Fruit fly (Drosophila melanogaster) whole organism, embryonic: ENCODE data around the gene Nf-YA.

Source experiments
- Ada2b ChIP-seq: fragments of 200-800 bp; sonication (Bioruptor generic); IDR thresholded peaks from 2 replicates; pipeline ENCODE4 v1.3.6; 2022; ENCODE audit warnings: missing biosample characterization, missing genetic modification characterization
- Adf1 ChIP-seq: fragments of 200-800 bp; sonication (Bioruptor generic); IDR thresholded peaks from 2 replicates; pipeline ENCODE4 v1.3.6; 2022; ENCODE audit warnings: missing biosample characterization, missing genetic modification characterization
- Bgb ChIP-seq: fragments of 200-800 bp; sonication (Bioruptor generic); IDR thresholded peaks from 2 replicates; pipeline ENCODE4 v1.3.6; 2022; ENCODE audit warnings: missing biosample characterization, missing genetic modification characterization; ENCODE audit not compliant: partially characterized antibody
- CG10274 ChIP-seq: fragments of 200-800 bp; sonication (Bioruptor generic); optimal IDR thresholded peaks from 3 replicates; lab custom pipeline; 2017; ENCODE audit warnings: missing biosample characterization, mild to moderate bottlenecking, missing genetic modification characterization
- CG10654 ChIP-seq: fragments of 200-800 bp; sonication (Bioruptor generic); optimal IDR thresholded peaks from 2 replicates; lab custom pipeline; 2016; ENCODE audit warnings: missing biosample characterization, missing genetic modification characterization
- CG11695 ChIP-seq: fragments of 200-800 bp; sonication (Bioruptor generic); IDR thresholded peaks from 3 replicates; pipeline ENCODE4 v1.3.6; 2022; ENCODE audit warnings: missing biosample characterization, missing genetic modification characterization
- CG12744 ChIP-seq: fragments of 200-800 bp; sonication (Bioruptor generic); optimal IDR thresholded peaks from 2 replicates; lab custom pipeline; 2016; ENCODE audit warnings: missing biosample characterization, missing genetic modification characterization
- CG13296 ChIP-seq: fragments of 200-800 bp; sonication (Bioruptor generic); optimal IDR thresholded peaks from 3 replicates; lab custom pipeline; 2018; ENCODE audit warnings: missing biosample characterization, mild to moderate bottlenecking, missing genetic modification characterization
- CG14965 ChIP-seq: fragments of 200-800 bp; sonication (Bioruptor generic); optimal IDR thresholded peaks from 2 replicates; lab custom pipeline; 2016; ENCODE audit warnings: missing biosample characterization, missing genetic modification characterization, borderline replicate concordance
- CG1647 ChIP-seq: fragments of 200-800 bp; sonication (Bioruptor generic); optimal IDR thresholded peaks from 3 replicates; lab custom pipeline; 2016; ENCODE audit warnings: missing biosample characterization, missing genetic modification characterization
- CG17802 ChIP-seq: fragments of 200-800 bp; sonication (Bioruptor generic); optimal IDR thresholded peaks from 2 replicates; lab custom pipeline; 2018; ENCODE audit warnings: missing biosample characterization, mild to moderate bottlenecking, missing genetic modification characterization, moderate library complexity
- CG1792 ChIP-seq: fragments of 200-800 bp; sonication (Bioruptor generic); optimal IDR thresholded peaks from 2 replicates; lab custom pipeline; 2016; ENCODE audit warnings: missing biosample characterization, missing genetic modification characterization
- CG33213 ChIP-seq: fragments of 200-800 bp; sonication (Bioruptor generic); optimal IDR thresholded peaks from 3 replicates; lab custom pipeline; 2016; ENCODE audit warnings: missing biosample characterization, missing genetic modification characterization
- CG3847 ChIP-seq: fragments of 200-800 bp; sonication (Bioruptor generic); IDR thresholded peaks from 2 replicates; pipeline ENCODE4 v1.3.6; 2022; ENCODE audit warnings: missing biosample characterization, missing genetic modification characterization
- CG6654 ChIP-seq: fragments of 200-800 bp; sonication (Bioruptor generic); optimal IDR thresholded peaks from 2 replicates; lab custom pipeline; 2017; ENCODE audit warnings: missing biosample characterization, mild to moderate bottlenecking, missing genetic modification characterization
- CoRest ChIP-seq: fragments of 200-800 bp; sonication (Bioruptor generic); optimal IDR thresholded peaks from 3 replicates; lab custom pipeline; 2018; ENCODE audit warnings: missing biosample characterization, mild to moderate bottlenecking, missing genetic modification characterization, moderate library complexity
- D ChIP-seq, 2 experiments: fragments of 200-800 bp in 1 of 2; fragments of >200 bp in 1 of 2; sonication (Bioruptor generic) in 1 of 2; optimal IDR thresholded peaks; 2 replicates in 1 of 2; 3 replicates in 1 of 2; lab custom pipeline; 2017; ENCODE audit warnings: mild to moderate bottlenecking in 1 of 2, missing biosample characterization in 1 of 2, missing genetic modification characterization in 1 of 2, missing genetic modification reagents in 1 of 2
- HLH4C ChIP-seq: fragments of 200-800 bp; sonication (Bioruptor generic); IDR thresholded peaks from 3 replicates; pipeline ENCODE4 v1.3.6; 2022; ENCODE audit warnings: missing biosample characterization, missing genetic modification characterization; ENCODE audit not compliant: partially characterized antibody
- Hsf ChIP-seq: fragments of 200-800 bp; sonication (Bioruptor generic); optimal IDR thresholded peaks from 3 replicates; lab custom pipeline; 2016; ENCODE audit warnings: missing biosample characterization, missing genetic modification characterization
- MTF-1 ChIP-seq: fragments of 200-800 bp; sonication (Bioruptor generic); optimal IDR thresholded peaks from 2 replicates; lab custom pipeline; 2018; ENCODE audit warnings: missing biosample characterization, mild to moderate bottlenecking, missing genetic modification characterization, borderline replicate concordance
- NC2β ChIP-seq: fragments of 200-800 bp; sonication (Bioruptor generic); optimal IDR thresholded peaks from 2 replicates; lab custom pipeline; 2016; ENCODE audit warnings: missing biosample characterization, missing genetic modification characterization
- Nf-YA ChIP-seq: fragments of 200-800 bp; sonication (Bioruptor generic); IDR thresholded peaks from 2 replicates; pipeline ENCODE4 v1.3.6; 2022; ENCODE audit warnings: missing biosample characterization, missing genetic modification characterization
- PHDP ChIP-seq: fragments of 200-800 bp; sonication (Bioruptor generic); optimal IDR thresholded peaks from 3 replicates; lab custom pipeline; 2018; ENCODE audit warnings: missing biosample characterization, mild to moderate bottlenecking, missing genetic modification characterization, moderate library complexity
- Ptx1 ChIP-seq: fragments of 200-800 bp; sonication (Bioruptor generic); IDR thresholded peaks from 2 replicates; pipeline ENCODE4 v1.3.6; 2022; ENCODE audit warnings: missing biosample characterization, missing genetic modification characterization
- Stat92E ChIP-seq, 3 experiments: fragments of >200 bp in 2 of 3; fragments of 200-800 bp in 1 of 3; sonication (Bioruptor generic) in 1 of 3; optimal IDR thresholded peaks; 2 replicates each; lab custom pipeline; 2017 to 2019; ENCODE audit warnings: missing biosample characterization in 3 of 3, missing genetic modification characterization in 3 of 3, mild to moderate bottlenecking in 1 of 3, moderate library complexity in 1 of 3
- Xbp1 ChIP-seq: fragments of 200-800 bp; sonication (Bioruptor generic); optimal IDR thresholded peaks from 3 replicates; lab custom pipeline; 2016; ENCODE audit warnings: missing biosample characterization, mild to moderate bottlenecking, missing genetic modification characterization
- ac ChIP-seq: fragments of 200-800 bp; sonication (Bioruptor generic); optimal IDR thresholded peaks from 3 replicates; lab custom pipeline; 2017; ENCODE audit warnings: missing biosample characterization, mild to moderate bottlenecking, missing genetic modification characterization
- chif ChIP-seq, 2 experiments: fragments of 200-800 bp; sonication (Bioruptor generic); optimal IDR thresholded peaks; 3 replicates each; lab custom pipeline; 2016; ENCODE audit warnings: missing biosample characterization in 2 of 2, missing genetic modification characterization in 2 of 2
- ci ChIP-seq: fragments of 200-800 bp; sonication (Bioruptor generic); IDR thresholded peaks from 3 replicates; pipeline ENCODE4 v1.3.6; 2022; ENCODE audit warnings: missing biosample characterization, missing genetic modification characterization
- dm ChIP-seq: fragments of 200-800 bp; sonication (Bioruptor generic); optimal IDR thresholded peaks from 3 replicates; lab custom pipeline; 2016; ENCODE audit warnings: missing biosample characterization, missing genetic modification characterization
- dpn ChIP-seq, 2 experiments: fragments of 200-800 bp; sonication (Bioruptor generic); optimal IDR thresholded peaks; 3 replicates each; lab custom pipeline; 2016; ENCODE audit warnings: missing biosample characterization in 2 of 2, missing genetic modification characterization in 2 of 2
- dysf ChIP-seq: fragments of 200-800 bp; sonication (Bioruptor generic); IDR thresholded peaks from 3 replicates; pipeline ENCODE4 v1.3.6; 2022; ENCODE audit warnings: missing biosample characterization, missing genetic modification characterization
- emc ChIP-seq: fragments of 200-800 bp; sonication (Bioruptor generic); optimal IDR thresholded peaks from 2 replicates; lab custom pipeline; 2016; ENCODE audit warnings: missing biosample characterization, missing genetic modification characterization
- ftz-f1 ChIP-seq: fragments of 200-800 bp; sonication (Bioruptor generic); optimal IDR thresholded peaks from 2 replicates; lab custom pipeline; 2016; ENCODE audit warnings: missing biosample characterization, missing genetic modification characterization
- gce ChIP-seq: fragments of 200-800 bp; sonication (Bioruptor generic); IDR thresholded peaks from 3 replicates; pipeline ENCODE4 v1.3.6; 2022; ENCODE audit warnings: missing biosample characterization, missing genetic modification characterization
- ind ChIP-seq: fragments of 200-800 bp; sonication (Bioruptor generic); optimal IDR thresholded peaks from 3 replicates; lab custom pipeline; 2016; ENCODE audit warnings: missing biosample characterization, missing genetic modification characterization
- ken ChIP-seq: fragments of 200-800 bp; sonication (Bioruptor generic); IDR thresholded peaks from 3 replicates; pipeline ENCODE4 v1.3.6; 2022; ENCODE audit warnings: missing biosample characterization, missing genetic modification characterization
- kni ChIP-seq: fragments of 200-800 bp; sonication (Bioruptor generic); optimal IDR thresholded peaks from 3 replicates; lab custom pipeline; 2017; ENCODE audit warnings: mild to moderate bottlenecking, missing biosample characterization, missing genetic modification reagents, missing genetic modification characterization
- lov ChIP-seq, 2 experiments: fragments of 200-800 bp in 1 of 2; fragments of >200 bp in 1 of 2; sonication (Bioruptor generic) in 1 of 2; IDR thresholded peaks in 1 of 2; optimal IDR thresholded peaks in 1 of 2; 2 replicates in 1 of 2; 3 replicates in 1 of 2; pipeline versions ENCODE4 v1.3.6 to Lab custom; 2017 to 2022; ENCODE audit warnings: missing biosample characterization in 1 of 2, missing genetic modification characterization in 1 of 2
- phol ChIP-seq: fragments of 200-800 bp; sonication (Bioruptor generic); optimal IDR thresholded peaks from 3 replicates; lab custom pipeline; 2018; ENCODE audit warnings: missing biosample characterization, mild to moderate bottlenecking, missing genetic modification characterization, moderate library complexity
- sd ChIP-seq: fragments of 200-800 bp; sonication (Bioruptor generic); optimal IDR thresholded peaks from 3 replicates; lab custom pipeline; 2018; ENCODE audit warnings: missing biosample characterization, mild to moderate bottlenecking, missing genetic modification characterization, moderate library complexity
- slp2 ChIP-seq: fragments of 200-800 bp; sonication (Bioruptor generic); optimal IDR thresholded peaks from 2 replicates; lab custom pipeline; 2016; ENCODE audit warnings: missing biosample characterization, missing genetic modification characterization
- sr ChIP-seq: fragments of 200-800 bp; sonication (Bioruptor generic); IDR thresholded peaks from 3 replicates; pipeline ENCODE4 v1.3.6; 2022; ENCODE audit warnings: missing biosample characterization, missing genetic modification characterization
- stwl ChIP-seq: fragments of 200-800 bp; sonication (Bioruptor generic); optimal IDR thresholded peaks from 3 replicates; lab custom pipeline; 2018; ENCODE audit warnings: missing biosample characterization, mild to moderate bottlenecking, missing genetic modification characterization, moderate library complexity
- toy ChIP-seq: fragments of 200-800 bp; sonication (Bioruptor generic); IDR thresholded peaks from 2 replicates; pipeline ENCODE4 v1.3.6; 2022; ENCODE audit warnings: missing biosample characterization, missing genetic modification characterization
- unpg ChIP-seq: fragments of 200-800 bp; sonication (Bioruptor generic); optimal IDR thresholded peaks from 3 replicates; lab custom pipeline; 2018; ENCODE audit warnings: missing biosample characterization, mild to moderate bottlenecking, missing genetic modification characterization, moderate library complexity
- zen ChIP-seq: fragments of 200-800 bp; sonication (Bioruptor generic); optimal IDR thresholded peaks from 3 replicates; lab custom pipeline; 2018; ENCODE audit warnings: missing biosample characterization, mild to moderate bottlenecking, missing genetic modification characterization, moderate library complexity
- zfh2 ChIP-seq: fragments of 200-800 bp; sonication (Bioruptor generic); optimal IDR thresholded peaks from 2 replicates; lab custom pipeline; 2016; ENCODE audit warnings: missing biosample characterization, missing genetic modification characterization

The Nf-YA gene

DNA sequence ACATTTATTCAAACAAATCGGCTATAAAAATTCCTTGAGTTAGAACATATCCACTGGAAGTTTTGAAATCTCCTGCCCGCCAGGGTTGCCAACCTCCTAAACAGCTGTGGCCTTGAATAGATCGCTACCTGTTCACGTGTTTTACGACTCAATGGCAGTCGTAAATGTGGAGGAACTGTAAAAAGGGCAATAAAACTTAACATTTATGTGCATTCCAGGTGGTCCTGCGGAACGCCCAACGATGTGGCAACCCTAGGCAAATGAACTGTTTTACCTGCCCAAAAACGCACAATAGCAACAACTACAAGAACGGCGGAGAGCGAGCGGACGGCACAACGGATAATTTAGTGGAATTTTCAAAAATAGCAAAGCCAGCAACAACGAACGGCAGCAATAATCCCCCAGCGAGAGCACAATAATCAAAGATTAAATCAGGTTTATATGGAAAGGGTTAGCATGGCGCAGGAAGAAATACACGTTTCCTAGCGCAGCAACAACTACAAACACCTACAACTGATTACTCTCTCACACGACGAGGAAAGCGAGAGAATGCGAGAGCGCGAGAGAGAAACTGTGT lies 19.7 kb upstream of the Nf-YA start (continued):
- TF ChIP-seq CG10274 (peak; percentile 23), chif (GFP tag; optimal IDR thresholded peaks at IDR 0.05; lab: Kevin White, UChicago) (peak in 1 of 2 experiments; percentile 38), phol (peak; percentile 71), CG12744 (no peak), sr (peak; percentile 6; the same call in 1 of the 3 replicates), CG33213 (GFP tag; lab: Kevin White, UChicago) (peak; percentile 29), stwl (tag; lab: Kevin White, UChicago) (peak; percentile 44), Xbp1 (GFP tag; lab: Kevin White, UChicago) (peak; percentile 23), emc (GFP tag; lab: Kevin White, UChicago) (no peak), Stat92E (GFP tag; optimal IDR thresholded peaks at IDR 0.05; lab: Kevin White, UChicago) (no peak), dm (GFP tag; lab: Kevin White, UChicago) (peak; percentile 13), CG6654 (GFP tag; lab: Kevin White, UChicago) (peak; percentile 27), CG14965 (GFP tag; lab: Kevin White, UChicago) (no peak), CG11695 (peak; percentile 47; the same call in 2 of the 3 replicates), CG13296 (GFP tag; lab: Kevin White, UChicago) (no peak), MTF-1 (GFP tag; lab: Kevin White, UChicago) (no peak), Ptx1 (GFP tag; lab: Robert Waterston, UW) (peak; percentile 55), zen (tag; lab: Kevin White, UChicago) (peak; percentile 89), kni (GFP tag; lab: Kevin White, UChicago) (peak; percentile 87), dysf (GFP tag; lab: Robert Waterston, UW) (peak; percentile 44; the same call in 1 of the 3 replicates), Bgb (peak; percentile 16; the same call in 1 of the 2 replicates), ken (GFP tag; lab: Robert Waterston, UW) (peak; percentile 54; the same call in 1 of the 3 replicates), D (optimal IDR thresholded peaks at IDR 0.05; lab: Kevin White, UChicago) (peak; percentile 58), D (GFP tag; optimal IDR thresholded peaks at IDR 0.05; lab: Kevin White, UChicago) (no peak), CoRest (peak; percentile 5), CG10654 (GFP tag; lab: Kevin White, UChicago) (peak; percentile 49), Adf1 (GFP tag; lab: Robert Waterston, UW) (no peak), slp2 (peak; percentile 12), Ada2b (GFP tag; lab: Robert Waterston, UW) (peak; percentile 58; the same call in 1 of the 2 replicates), Nf-YA (GFP tag; lab: Robert Waterston, UW) (peak; percentile 36; the same call in 1 of the 2 replicates), lov (optimal IDR thresholded peaks at IDR 0.05; lab: Kevin White, UChicago) (no peak), lov (GFP tag; IDR thresholded peaks at IDR 0.05; lab: Robert Waterston, UW) (no peak), ftz-f1 (GFP tag; lab: Kevin White, UChicago) (peak; percentile 54), dpn (GFP tag; optimal IDR thresholded peaks at IDR 0.05; lab: Kevin White, UChicago) (peak in 1 of 2 experiments; percentile 27), CG17802 (tag; lab: Kevin White, UChicago) (peak; percentile 10), Hsf (GFP tag; lab: Kevin White, UChicago) (peak; percentile 29), zfh2 (peak; percentile 19), CG1792 (GFP tag; lab: Kevin White, UChicago) (peak; percentile 26), ind (GFP tag; lab: Kevin White, UChicago) (peak; percentile 49), gce (GFP tag; lab: Robert Waterston, UW) (no peak), toy (GFP tag; lab: Robert Waterston, UW) (no peak), sd (tag; lab: Kevin White, UChicago) (peak; percentile 83), NC2β (GFP tag; lab: Kevin White, UChicago) (peak; percentile 1), HLH4C (GFP tag; lab: Robert Waterston, UW) (0 out of 3 replicates have a peak, but pooled peaks have one; percentile 18), PHDP (peak; percentile 2), unpg (GFP tag; lab: Kevin White, UChicago) (peak; percentile 47), CG3847 (GFP tag; lab: Robert Waterston, UW) (peak; percentile 28; the same call in 1 of the 2 replicates), ac (GFP tag; lab: Kevin White, UChicago) (peak; percentile 29), ci (peak; percentile 73; the same call in 2 of the 3 replicates), CG1647 (GFP tag; lab: Kevin White, UChicago) (peak; percentile 26)
